Fruit fly (Drosophila melanogaster) whole organism, embryonic: ENCODE measurements around the gene CG16812.
A peak's percentile ranks its signal among the peaks of the same experiment; 100 is the strongest.

Experiments used
- ATbp ChIP-seq: fragments of 200-800 bp; sonication (Bioruptor generic); optimal IDR thresholded peaks from 2 replicates; lab custom pipeline; 2017; ENCODE audit warnings: missing biosample characterization, mild to moderate bottlenecking, missing genetic modification characterization, missing genetic modification reagents
- Asciz ChIP-seq: fragments of 200-800 bp; sonication (Bioruptor generic); optimal IDR thresholded peaks from 2 replicates; lab custom pipeline; 2017; ENCODE audit warnings: missing biosample characterization, mild to moderate bottlenecking, missing genetic modification characterization, missing genetic modification reagents
- B-H2 ChIP-seq: fragments of 200-800 bp; sonication (Bioruptor generic); optimal IDR thresholded peaks from 2 replicates; lab custom pipeline; 2018; ENCODE audit warnings: missing biosample characterization, mild to moderate bottlenecking, missing genetic modification characterization
- CG10267 ChIP-seq: fragments of 200-800 bp; sonication (Bioruptor generic); optimal IDR thresholded peaks from 2 replicates; lab custom pipeline; 2018; ENCODE audit warnings: missing biosample characterization, mild to moderate bottlenecking, missing genetic modification characterization, moderate library complexity
- CG12299 ChIP-seq: fragments of 200-800 bp; sonication (Bioruptor generic); optimal IDR thresholded peaks from 2 replicates; lab custom pipeline; 2018; ENCODE audit warnings: missing biosample characterization, mild to moderate bottlenecking, missing genetic modification characterization
- CG13287 ChIP-seq: fragments of 200-800 bp; sonication (Bioruptor generic); IDR thresholded peaks from 2 replicates; pipeline ENCODE4 v1.3.6; 2022; ENCODE audit warnings: missing biosample characterization, missing genetic modification characterization; ENCODE audit not compliant: partially characterized antibody
- CG15479 ChIP-seq: fragments of 200-800 bp; sonication (Bioruptor generic); optimal IDR thresholded peaks from 3 replicates; lab custom pipeline; 2019; ENCODE audit warnings: missing biosample characterization, mild to moderate bottlenecking, missing genetic modification characterization, moderate library complexity
- CG17385 ChIP-seq: fragments of 200-800 bp; sonication (Bioruptor generic); optimal IDR thresholded peaks from 3 replicates; lab custom pipeline; 2018; ENCODE audit warnings: missing biosample characterization, mild to moderate bottlenecking, missing genetic modification characterization
- CG17829 ChIP-seq: fragments of 200-800 bp; optimal IDR thresholded peaks from 2 replicates; lab custom pipeline; 2019; ENCODE audit warnings: missing biosample characterization, mild to moderate bottlenecking, missing genetic modification characterization, moderate library complexity
- CG1792 ChIP-seq: fragments of 200-800 bp; sonication (Bioruptor generic); optimal IDR thresholded peaks from 2 replicates; lab custom pipeline; 2016; ENCODE audit warnings: missing biosample characterization, missing genetic modification characterization
- CG30403 ChIP-seq: fragments of 200-800 bp; sonication (Bioruptor generic); optimal IDR thresholded peaks from 3 replicates; lab custom pipeline; 2016; ENCODE audit warnings: missing biosample characterization, missing genetic modification characterization
- CG3407 ChIP-seq: fragments of 200-800 bp; sonication (Bioruptor generic); optimal IDR thresholded peaks from 2 replicates; lab custom pipeline; 2018; ENCODE audit warnings: missing biosample characterization, mild to moderate bottlenecking, missing genetic modification characterization
- CG4360 ChIP-seq: fragments of 200-800 bp; sonication (Bioruptor generic); IDR thresholded peaks from 2 replicates; pipeline ENCODE4 v1.3.6; 2022; ENCODE audit warnings: missing biosample characterization, missing genetic modification characterization
- CG4404 ChIP-seq: fragments of 200-800 bp; sonication (Bioruptor generic); IDR thresholded peaks from 2 replicates; pipeline ENCODE4 v1.3.6; 2022; ENCODE audit warnings: missing biosample characterization, missing genetic modification characterization
- CG4707 ChIP-seq: fragments of 200-800 bp; sonication (Bioruptor generic); optimal IDR thresholded peaks from 2 replicates; lab custom pipeline; 2018; ENCODE audit warnings: missing biosample characterization, mild to moderate bottlenecking, missing genetic modification characterization, moderate library complexity
- CG4820 ChIP-seq: fragments of 200-800 bp; sonication (Bioruptor generic); optimal IDR thresholded peaks from 3 replicates; lab custom pipeline; 2016; ENCODE audit warnings: missing biosample characterization, missing genetic modification characterization
- CG8478 ChIP-seq: fragments of >200 bp; optimal IDR thresholded peaks from 2 replicates; lab custom pipeline; 2018
- Dad ChIP-seq: fragments of 200-800 bp; sonication (Bioruptor generic); optimal IDR thresholded peaks from 3 replicates; lab custom pipeline; 2016; ENCODE audit warnings: missing biosample characterization, missing genetic modification characterization
- Doc3 ChIP-seq: fragments of 200-800 bp; sonication (Bioruptor generic); IDR thresholded peaks from 3 replicates; pipeline ENCODE4 v1.3.6; 2022; ENCODE audit warnings: missing biosample characterization, missing genetic modification characterization; ENCODE audit not compliant: partially characterized antibody
- E2f2 ChIP-seq: fragments of 200-800 bp; sonication (Bioruptor generic); IDR thresholded peaks from 2 replicates; pipeline ENCODE4 v1.3.6; 2022; ENCODE audit warnings: missing biosample characterization, missing genetic modification characterization
- Elba2 ChIP-seq: fragments of 200-800 bp; sonication (Bioruptor generic); optimal IDR thresholded peaks from 3 replicates; lab custom pipeline; 2016; ENCODE audit warnings: missing biosample characterization, missing genetic modification characterization
- Fer2 ChIP-seq: fragments of 200-800 bp; sonication (Bioruptor generic); optimal IDR thresholded peaks from 2 replicates; lab custom pipeline; 2018; ENCODE audit warnings: missing biosample characterization, mild to moderate bottlenecking, missing genetic modification characterization, moderate library complexity
- HmgZ ChIP-seq: fragments of 200-800 bp; sonication (Bioruptor generic); optimal IDR thresholded peaks from 2 replicates; lab custom pipeline; 2018; ENCODE audit warnings: missing biosample characterization, mild to moderate bottlenecking, missing genetic modification characterization
- Scr ChIP-seq: fragments of 200-800 bp; sonication (Bioruptor generic); IDR thresholded peaks from 2 replicates; pipeline ENCODE4 v1.3.6; 2022; ENCODE audit warnings: missing biosample characterization, missing genetic modification characterization; ENCODE audit not compliant: partially characterized antibody
- Sry-β ChIP-seq: fragments of 200-800 bp; sonication (Bioruptor generic); optimal IDR thresholded peaks from 2 replicates; lab custom pipeline; 2018; ENCODE audit warnings: missing biosample characterization, mild to moderate bottlenecking, missing genetic modification characterization, moderate library complexity
- Xrp1 ChIP-seq: fragments of 200-800 bp; sonication (Bioruptor generic); IDR thresholded peaks from 2 replicates; pipeline ENCODE4 v1.3.6; 2022; ENCODE audit warnings: missing biosample characterization, missing genetic modification characterization
- ato ChIP-seq: fragments of 200-800 bp; sonication (Bioruptor generic); IDR thresholded peaks from 2 replicates; pipeline ENCODE4 v1.3.6; 2022; ENCODE audit warnings: missing biosample characterization, missing genetic modification characterization; ENCODE audit not compliant: partially characterized antibody
- gfzf ChIP-seq: fragments of 200-800 bp; sonication (Bioruptor generic); optimal IDR thresholded peaks from 2 replicates; lab custom pipeline; 2016; ENCODE audit warnings: missing biosample characterization, mild to moderate bottlenecking, missing genetic modification characterization, moderate library complexity
- gt ChIP-seq: fragments of 200-800 bp; sonication (Bioruptor generic); IDR thresholded peaks from 2 replicates; pipeline ENCODE4 v1.3.6; 2022; ENCODE audit warnings: missing biosample characterization, missing genetic modification characterization
- h ChIP-seq: fragments of >200 bp; optimal IDR thresholded peaks from 2 replicates; lab custom pipeline; 2017
- hbn ChIP-seq: fragments of 200-800 bp; sonication (Bioruptor generic); IDR thresholded peaks from 2 replicates; pipeline ENCODE4 v1.3.6; 2022; ENCODE audit warnings: missing biosample characterization, missing genetic modification characterization; ENCODE audit not compliant: partially characterized antibody
- hth ChIP-seq: fragments of >200 bp; optimal IDR thresholded peaks from 2 replicates; lab custom pipeline; 2017; ENCODE audit warnings: inconsistent platforms
- jigr1 ChIP-seq: fragments of 200-800 bp; sonication (Bioruptor generic); IDR thresholded peaks from 3 replicates; pipeline ENCODE4 v1.3.6; 2022; ENCODE audit warnings: missing biosample characterization, missing genetic modification characterization
- kni ChIP-seq: fragments of 200-800 bp; sonication (Bioruptor generic); optimal IDR thresholded peaks from 3 replicates; lab custom pipeline; 2017; ENCODE audit warnings: mild to moderate bottlenecking, missing biosample characterization, missing genetic modification reagents, missing genetic modification characterization
- lbe ChIP-seq: fragments of 200-800 bp; sonication (Bioruptor generic); optimal IDR thresholded peaks from 2 replicates; lab custom pipeline; 2016; ENCODE audit warnings: missing biosample characterization, mild to moderate bottlenecking, missing genetic modification characterization
- nerfin-2 ChIP-seq: fragments of 200-800 bp; sonication (Bioruptor generic); IDR thresholded peaks from 2 replicates; pipeline ENCODE4 v1.3.6; 2022; ENCODE audit warnings: missing biosample characterization, missing genetic modification characterization; ENCODE audit not compliant: partially characterized antibody
- pb ChIP-seq: fragments of 200-800 bp; sonication (Bioruptor generic); optimal IDR thresholded peaks from 3 replicates; lab custom pipeline; 2016; ENCODE audit warnings: missing biosample characterization, missing genetic modification characterization
- phol ChIP-seq: fragments of 200-800 bp; sonication (Bioruptor generic); optimal IDR thresholded peaks from 3 replicates; lab custom pipeline; 2018; ENCODE audit warnings: missing biosample characterization, mild to moderate bottlenecking, missing genetic modification characterization, moderate library complexity
- pita ChIP-seq: fragments of 200-800 bp; sonication (Bioruptor generic); optimal IDR thresholded peaks from 2 replicates; lab custom pipeline; 2017; ENCODE audit warnings: missing biosample characterization, mild to moderate bottlenecking, missing genetic modification characterization
- pros ChIP-seq: fragments of 200-800 bp; sonication (Bioruptor generic); optimal IDR thresholded peaks from 3 replicates; lab custom pipeline; 2019; ENCODE audit warnings: missing biosample characterization, mild to moderate bottlenecking, missing genetic modification characterization, moderate library complexity
- ranshi ChIP-seq: fragments of 200-800 bp; sonication (Bioruptor generic); IDR thresholded peaks from 2 replicates; pipeline ENCODE4 v1.3.6; 2022; ENCODE audit warnings: missing biosample characterization, missing genetic modification characterization
- slbo ChIP-seq: fragments of 200-800 bp; sonication (Bioruptor generic); IDR thresholded peaks from 2 replicates; pipeline ENCODE4 v1.3.6; 2022; ENCODE audit warnings: missing biosample characterization, missing genetic modification characterization
- slp2 ChIP-seq: fragments of 200-800 bp; sonication (Bioruptor generic); optimal IDR thresholded peaks from 2 replicates; lab custom pipeline; 2016; ENCODE audit warnings: missing biosample characterization, missing genetic modification characterization
- tap ChIP-seq: fragments of 200-800 bp; optimal IDR thresholded peaks from 3 replicates; lab custom pipeline; 2019; ENCODE audit warnings: missing biosample characterization, mild to moderate bottlenecking, missing genetic modification characterization, moderate library complexity
- tll ChIP-seq, 2 experiments: fragments of 200-800 bp in 1 of 2; fragments of >200 bp in 1 of 2; sonication (Bioruptor generic) in 1 of 2; optimal IDR thresholded peaks; 2 replicates each; lab custom pipeline; 2017 to 2019; ENCODE audit warnings: missing biosample characterization in 2 of 2, missing genetic modification characterization in 2 of 2, mild to moderate bottlenecking in 1 of 2, moderate library complexity in 1 of 2
- trem ChIP-seq: fragments of 200-800 bp; optimal IDR thresholded peaks from 3 replicates; lab custom pipeline; 2019; ENCODE audit warnings: missing biosample characterization, mild to moderate bottlenecking, missing genetic modification characterization, moderate library complexity
- trh ChIP-seq: fragments of 200-800 bp; sonication (Bioruptor generic); optimal IDR thresholded peaks from 2 replicates; lab custom pipeline; 2016; ENCODE audit warnings: missing biosample characterization, missing genetic modification characterization
- tx ChIP-seq: fragments of 200-800 bp; sonication (Bioruptor generic); optimal IDR thresholded peaks from 2 replicates; lab custom pipeline; 2016; ENCODE audit warnings: missing biosample characterization, missing genetic modification characterization
- zen ChIP-seq: fragments of 200-800 bp; sonication (Bioruptor generic); optimal IDR thresholded peaks from 3 replicates; lab custom pipeline; 2018; ENCODE audit warnings: missing biosample characterization, mild to moderate bottlenecking, missing genetic modification characterization, moderate library complexity

Gene CG16812

DNA sequence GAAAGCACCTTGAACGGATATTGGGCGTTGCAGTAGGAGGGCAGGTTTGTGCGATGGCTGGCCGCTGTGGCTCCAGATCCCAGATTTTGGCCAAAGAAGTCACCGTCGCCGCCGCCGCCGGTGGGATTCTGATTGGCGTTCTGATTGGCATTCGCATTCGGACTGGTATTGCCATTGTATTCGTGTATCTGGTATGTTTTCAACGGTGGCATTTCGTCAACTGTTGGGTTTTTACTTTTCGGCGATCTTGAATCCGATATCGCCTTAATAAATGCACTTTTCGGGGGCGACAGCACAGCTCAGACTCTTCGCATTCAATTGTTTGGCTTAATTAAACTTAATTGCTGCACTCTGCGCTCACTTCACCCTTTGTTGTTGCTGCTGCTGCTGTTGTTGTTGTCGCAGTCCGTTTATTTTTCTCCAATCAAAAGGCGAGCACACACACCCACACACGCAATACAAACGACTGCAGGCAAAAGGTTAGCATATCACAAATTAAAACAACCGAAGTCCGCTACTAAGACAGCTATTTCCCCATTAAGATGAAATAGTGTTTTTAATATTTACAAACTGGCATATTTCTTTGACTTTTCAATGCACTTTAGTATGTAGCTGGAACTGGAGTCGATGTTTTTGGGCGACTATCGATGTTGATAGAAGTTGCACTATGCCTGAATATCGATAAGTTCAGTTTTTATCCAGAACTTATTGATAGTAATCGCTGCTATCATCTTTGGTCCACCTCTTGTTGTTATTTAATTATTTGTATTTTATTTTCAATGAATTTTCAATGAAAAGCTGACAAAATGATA is 2.9 kb upstream of the CG16812 start, which contains the start of the genes CG9426 and mRF1 (continued):
- peak; percentile 77 for TF ChIP-seq trem (tag; lab: Kevin White, UChicago)
- TF ChIP-seq pros (GFP tag; lab: Kevin White, UChicago) = no peak
- peak; percentile 12 for TF ChIP-seq CG30403 (GFP tag; lab: Kevin White, UChicago)
- TF ChIP-seq CG17829 (tag; lab: Kevin White, UChicago) = peak; percentile 61
- peak; percentile 62 for TF ChIP-seq kni (GFP tag; lab: Kevin White, UChicago)
- TF ChIP-seq CG13287 (GFP tag; lab: Robert Waterston, UW) = peak; percentile 99
- no peak for TF ChIP-seq CG4820 (GFP tag; lab: Kevin White, UChicago)
- peak; percentile 95 for TF ChIP-seq hbn (GFP tag; lab: Robert Waterston, UW)
- peak; percentile 93 for TF ChIP-seq Doc3 (GFP tag; lab: Robert Waterston, UW)
- peak; percentile 97 for TF ChIP-seq Scr (GFP tag; lab: Robert Waterston, UW)
- TF ChIP-seq pb (GFP tag; lab: Kevin White, UChicago) = no peak
- TF ChIP-seq CG4360 = peak; percentile 97
- TF ChIP-seq slbo = peak; percentile 50; the same call in 1 of the 2 replicates
- no peak for TF ChIP-seq trh (GFP tag; lab: Kevin White, UChicago)
- TF ChIP-seq CG12299 (tag; lab: Kevin White, UChicago) = no peak
- no peak for TF ChIP-seq CG8478 (lab: Kevin White, UChicago)
- peak; percentile 93 for TF ChIP-seq ato (GFP tag; lab: Robert Waterston, UW)
- peak; percentile 7 for TF ChIP-seq CG17385
- peak; percentile 10 for TF ChIP-seq tx (GFP tag; lab: Kevin White, UChicago)
- TF ChIP-seq zen (tag; lab: Kevin White, UChicago) = no peak
- no peak for TF ChIP-seq CG4707
- no peak for TF ChIP-seq pita
- no peak for TF ChIP-seq Asciz (GFP tag; lab: Kevin White, UChicago)
- TF ChIP-seq Xrp1 (GFP tag; lab: Robert Waterston, UW) = no peak
- peak; percentile 37 for TF ChIP-seq HmgZ (tag; lab: Kevin White, UChicago)
- peak; percentile 98 for TF ChIP-seq nerfin-2 (GFP tag; lab: Robert Waterston, UW)
- no peak for TF ChIP-seq ATbp (GFP tag; lab: Kevin White, UChicago)
- peak; percentile 16 for TF ChIP-seq CG15479 (GFP tag; lab: Kevin White, UChicago)
- peak; percentile 86 for TF ChIP-seq Elba2 (GFP tag; lab: Kevin White, UChicago)
- TF ChIP-seq CG10267 (tag; lab: Kevin White, UChicago) = peak; percentile 77
- TF ChIP-seq gfzf (GFP tag; lab: Kevin White, UChicago) = peak; percentile 49
- peak; percentile 12 for TF ChIP-seq B-H2 (GFP tag; lab: Kevin White, UChicago)
- no peak for TF ChIP-seq hth
- TF ChIP-seq CG4404 (GFP tag; lab: Robert Waterston, UW) = no peak
- TF ChIP-seq slp2 (GFP tag; lab: Kevin White, UChicago) = no peak
- no peak for TF ChIP-seq Fer2 (tag; lab: Kevin White, UChicago)
- TF ChIP-seq tll (GFP tag; optimal IDR thresholded peaks at IDR 0.05; lab: Kevin White, UChicago) = peak in 1 of 2 experiments; percentile 67
- TF ChIP-seq gt (GFP tag; lab: Robert Waterston, UW) = no peak
- TF ChIP-seq lbe (GFP tag; lab: Kevin White, UChicago) = peak; percentile 34
- TF ChIP-seq CG1792 (GFP tag; lab: Kevin White, UChicago) = no peak
- TF ChIP-seq ranshi (GFP tag; lab: Robert Waterston, UW) = no peak
- no peak for TF ChIP-seq h (lab: Kevin White, UChicago)
- TF ChIP-seq CG3407 = no peak
- TF ChIP-seq phol (tag; lab: Kevin White, UChicago) = peak; percentile 22
- TF ChIP-seq tap (tag; lab: Kevin White, UChicago) = no peak
- TF ChIP-seq E2f2 (GFP tag; lab: Robert Waterston, UW) = peak; percentile 23; the same call in 1 of the 2 replicates
- TF ChIP-seq Dad (GFP tag; lab: Kevin White, UChicago) = no peak
- no peak for TF ChIP-seq jigr1 (GFP tag; lab: Robert Waterston, UW)
- no peak for TF ChIP-seq Sry-β (GFP tag; lab: Kevin White, UChicago)
